Worm (Caenorhabditis elegans) whole organism, L4 larva: ENCODE results near the gene gcp-2.1.

ENCODE experiments used
- T20F7.1 ChIP-seq: fragments of 200-800 bp; sonication (Bioruptor generic); optimal IDR thresholded peaks from 2 replicates; lab custom pipeline; 2018; ENCODE audit warnings: mild to moderate bottlenecking, missing genetic modification characterization, missing compliant biosample characterization
- Y75B8A.6 ChIP-seq: fragments of 200-800 bp; sonication (Bioruptor generic); IDR thresholded peaks from 2 replicates; pipeline ENCODE4 v1.3.6; 2022; ENCODE audit warnings: missing genetic modification reagents, missing genetic modification characterization, missing compliant biosample characterization
- arid-1 ChIP-seq: fragments of 200-800 bp; sonication (Bioruptor generic); conservative IDR thresholded peaks from 2 replicates; pipeline ENCODE4 v1.3.6; 2022; ENCODE audit warnings: missing genetic modification reagents, missing genetic modification characterization, missing compliant biosample characterization
- ceh-28 ChIP-seq: fragments of 150-350 bp; optimal IDR thresholded peaks from 2 replicates; lab custom pipeline; 2014; ENCODE audit warnings: missing biosample characterization, missing genetic modification reagents, missing genetic modification characterization
- ceh-32 ChIP-seq: sonication (generic microtip); optimal IDR thresholded peaks from 2 replicates; lab custom pipeline; 2016; ENCODE audit warnings: mild to moderate bottlenecking, missing genetic modification characterization, missing compliant biosample characterization; ENCODE audit not compliant: poor library complexity
- ceh-44 ChIP-seq: fragments of 200-800 bp; sonication (Bioruptor generic); IDR thresholded peaks from 2 replicates; pipeline ENCODE4 v1.3.6; 2022; ENCODE audit warnings: missing genetic modification reagents, missing genetic modification characterization, missing compliant biosample characterization
- cey-2 ChIP-seq: sonication (generic microtip); optimal IDR thresholded peaks from 3 replicates; lab custom pipeline; 2017; ENCODE audit warnings: missing genetic modification characterization, mild to moderate bottlenecking, missing compliant biosample characterization, antibody characterized with exemption, borderline replicate concordance; ENCODE audit not compliant: insufficient read depth
- ctbp-1 ChIP-seq: fragments of 200-800 bp; sonication (Bioruptor generic); IDR thresholded peaks from 2 replicates; pipeline ENCODE4 v1.3.6; 2022; ENCODE audit warnings: missing genetic modification reagents, missing genetic modification characterization, missing compliant biosample characterization
- dmd-9 ChIP-seq: fragments of 200-800 bp; sonication (Bioruptor generic); IDR thresholded peaks from 2 replicates; pipeline ENCODE4 v1.3.6; 2022; ENCODE audit warnings: missing genetic modification reagents, missing genetic modification characterization, missing compliant biosample characterization
- dpl-1 ChIP-seq: fragments of 150-350 bp; optimal IDR thresholded peaks from 2 replicates; lab custom pipeline; 2014; ENCODE audit warnings: missing biosample characterization, missing genetic modification reagents, missing genetic modification characterization
- hif-1 ChIP-seq, 2 experiments: sonication (generic microtip); optimal IDR thresholded peaks; 2 replicates each; lab custom pipeline; 2016 to 2017; ENCODE audit warnings: missing compliant biosample characterization in 2 of 2, missing genetic modification characterization in 2 of 2, missing genetic modification reagents in 2 of 2, missing genotype in 2 of 2, mild to moderate bottlenecking in 1 of 2
- hlh-11 ChIP-seq: fragments of 200-800 bp; sonication (Bioruptor generic); optimal IDR thresholded peaks from 2 replicates; lab custom pipeline; 2018; ENCODE audit warnings: mild to moderate bottlenecking, missing genetic modification characterization, missing compliant biosample characterization
- hlh-30 ChIP-seq: sonication (generic microtip); optimal IDR thresholded peaks from 2 replicates; lab custom pipeline; 2017; ENCODE audit warnings: antibody characterized with exemption, mild to moderate bottlenecking, missing genetic modification characterization, missing compliant biosample characterization; ENCODE audit not compliant: insufficient read depth
- jun-1 ChIP-seq: fragments of 150-350 bp; optimal IDR thresholded peaks from 2 replicates; lab custom pipeline; 2014; ENCODE audit warnings: missing biosample characterization, missing genetic modification reagents, missing genetic modification characterization
- lin-1 ChIP-seq: fragments of 200-800 bp; sonication (Bioruptor generic); IDR thresholded peaks from 2 replicates; pipeline ENCODE4 v1.3.6; 2022; ENCODE audit warnings: missing genetic modification reagents, missing genetic modification characterization, missing compliant biosample characterization
- lin-38 ChIP-seq: fragments of 200-800 bp; sonication (Bioruptor generic); IDR thresholded peaks from 2 replicates; pipeline ENCODE4 v1.3.6; 2022; ENCODE audit warnings: missing genetic modification reagents, missing genetic modification characterization, missing compliant biosample characterization
- lir-3 ChIP-seq: sonication (generic microtip); optimal IDR thresholded peaks from 2 replicates; lab custom pipeline; 2016; ENCODE audit warnings: mild to moderate bottlenecking, missing genetic modification characterization, missing compliant biosample characterization
- lsy-2 ChIP-seq, 2 experiments: fragments of 150-350 bp in 1 of 2; sonication (generic microtip) in 1 of 2; optimal IDR thresholded peaks; 2 replicates each; lab custom pipeline; 2014 to 2017; ENCODE audit warnings: missing biosample characterization in 2 of 2, missing genetic modification characterization in 2 of 2
- mdl-1 ChIP-seq, 2 experiments: fragments of 150-350 bp in 1 of 2; sonication (generic microtip) in 1 of 2; optimal IDR thresholded peaks; 2 replicates each; lab custom pipeline; 2014 to 2017; ENCODE audit warnings: missing biosample characterization in 2 of 2, missing genetic modification characterization in 2 of 2
- mdt-29 ChIP-seq: fragments of 200-800 bp; sonication (Bioruptor generic); IDR thresholded peaks from 2 replicates; pipeline ENCODE4 v1.3.6; 2022; ENCODE audit warnings: missing genetic modification reagents, missing genetic modification characterization, missing compliant biosample characterization
- nhr-25 ChIP-seq: sonication (generic microtip); optimal IDR thresholded peaks from 2 replicates; lab custom pipeline; 2017; ENCODE audit warnings: missing genetic modification characterization, mild to moderate bottlenecking, missing compliant biosample characterization, antibody characterized with exemption, moderate library complexity, borderline replicate concordance; ENCODE audit not compliant: insufficient read depth
- nhr-42 ChIP-seq: fragments of 200-800 bp; sonication (Bioruptor generic); IDR thresholded peaks from 2 replicates; pipeline ENCODE4 v1.3.6; 2022; ENCODE audit warnings: missing genetic modification characterization, missing compliant biosample characterization
- nhr-6 ChIP-seq: fragments of 150-350 bp; optimal IDR thresholded peaks from 2 replicates; lab custom pipeline; 2014; ENCODE audit warnings: missing biosample characterization, missing genetic modification characterization
- nhr-77 ChIP-seq: fragments of 150-350 bp; optimal IDR thresholded peaks from 2 replicates; lab custom pipeline; 2014; ENCODE audit warnings: missing biosample characterization, missing genetic modification characterization
- pha-4 ChIP-seq, 2 experiments: fragments of 150-350 bp in 1 of 2; fragments of 200-800 bp in 1 of 2; sonication (Bioruptor generic) in 1 of 2; IDR thresholded peaks in 1 of 2; optimal IDR thresholded peaks in 1 of 2; 2 replicates each; pipeline versions ENCODE4 v1.3.6 to Lab custom; 2014 to 2022; ENCODE audit warnings: missing genetic modification characterization in 2 of 2, missing genetic modification reagents in 2 of 2, missing biosample characterization in 1 of 2, missing compliant biosample characterization in 1 of 2
- set-16 ChIP-seq: fragments of 200-800 bp; sonication (Bioruptor generic); IDR thresholded peaks from 2 replicates; pipeline ENCODE4 v1.3.6; 2022; ENCODE audit warnings: missing genetic modification reagents, missing genetic modification characterization, missing compliant biosample characterization
- spr-3 ChIP-seq: fragments of 200-800 bp; sonication (Bioruptor generic); optimal IDR thresholded peaks from 2 replicates; lab custom pipeline; 2018; ENCODE audit warnings: mild to moderate bottlenecking, missing genetic modification characterization, missing compliant biosample characterization
- tag-97 ChIP-seq: fragments of 200-800 bp; sonication (Bioruptor generic); IDR thresholded peaks from 2 replicates; pipeline ENCODE4 v1.3.6; 2022; ENCODE audit warnings: missing genetic modification characterization, missing compliant biosample characterization
- zag-1 ChIP-seq: fragments of 150-350 bp; optimal IDR thresholded peaks from 2 replicates; lab custom pipeline; 2014; ENCODE audit warnings: missing biosample characterization, missing genetic modification characterization
- zip-11 ChIP-seq: fragments of 200-800 bp; sonication (Bioruptor generic); IDR thresholded peaks from 2 replicates; pipeline ENCODE4 v1.3.6; 2022; ENCODE audit warnings: missing genetic modification characterization, missing compliant biosample characterization

Gene gcp-2.1

ce11 chrX:353134-353669 lies 51.6 kb downstream of the gcp-2.1 start, which contains the start of gene sor-3 (continued):
- 0 out of 2 replicates have a peak, but pooled peaks have one; percentile 9 for TF ChIP-seq mdt-29
- TF ChIP-seq arid-1, result peak; percentile 91
- peak in 1 of 2 experiments; percentile 74 for TF ChIP-seq hif-1 (tag; optimal IDR thresholded peaks at IDR 0.05; lab: Kevin White, UChicago)
- TF ChIP-seq zip-11, result peak; percentile 74; the same call in 1 of the 2 replicates
- TF ChIP-seq Y75B8A.6 (GFP tag; lab: Robert Waterston, UW), result peak; percentile 70
- no peak for TF ChIP-seq cey-2
- peak; percentile 90 for TF ChIP-seq lin-1
- peak; percentile 43 to 87 for TF ChIP-seq lsy-2 (tag; optimal IDR thresholded peaks at IDR 0.05; lab: Kevin White, UChicago)
- TF ChIP-seq lir-3, result peak; percentile 86
- peak in 1 of 2 experiments; percentile 73 for TF ChIP-seq mdl-1 (tag; optimal IDR thresholded peaks at IDR 0.05; lab: Kevin White, UChicago)
- peak; percentile 90 for TF ChIP-seq nhr-42
- peak; percentile 82 for TF ChIP-seq nhr-6 (tag; lab: Kevin White, UChicago)
- peak; percentile 82 for TF ChIP-seq nhr-77 (tag; lab: Kevin White, UChicago)
- TF ChIP-seq tag-97 (GFP tag; lab: Robert Waterston, UW), result no peak
- peak; percentile 81; the same call in 1 of the 2 replicates for TF ChIP-seq lin-38
- peak; percentile 80 for TF ChIP-seq ceh-44
- TF ChIP-seq set-16 (GFP tag; lab: Robert Waterston, UW), result no peak
- no peak for TF ChIP-seq hlh-11 (tag; lab: Kevin White, UChicago)
- TF ChIP-seq nhr-25 (tag; lab: Kevin White, UChicago), result peak; percentile 66
- no peak for TF ChIP-seq zag-1
- peak; percentile 83 for TF ChIP-seq ctbp-1 (GFP tag; lab: Robert Waterston, UW)
- peak; percentile 42 for TF ChIP-seq jun-1 (tag; lab: Kevin White, UChicago)
- TF ChIP-seq spr-3 (GFP tag; lab: Kevin White, UChicago), result peak; percentile 31
- peak; percentile 89 for TF ChIP-seq T20F7.1 (GFP tag; lab: Kevin White, UChicago)
- peak; percentile 79; the same call in 1 of the 2 replicates for TF ChIP-seq dmd-9 (GFP tag; lab: Robert Waterston, UW)
- TF ChIP-seq ceh-32 (tag; lab: Kevin White, UChicago), result peak; percentile 62
- peak; percentile 95 for TF ChIP-seq pha-4 (GFP tag; IDR thresholded peaks at IDR 0.05; lab: Robert Waterston, UW)
- TF ChIP-seq pha-4 (tag; optimal IDR thresholded peaks at IDR 0.05; lab: Kevin White, UChicago), result no peak
- peak; percentile 65 for TF ChIP-seq hlh-30 (tag; lab: Kevin White, UChicago)

DNA sequence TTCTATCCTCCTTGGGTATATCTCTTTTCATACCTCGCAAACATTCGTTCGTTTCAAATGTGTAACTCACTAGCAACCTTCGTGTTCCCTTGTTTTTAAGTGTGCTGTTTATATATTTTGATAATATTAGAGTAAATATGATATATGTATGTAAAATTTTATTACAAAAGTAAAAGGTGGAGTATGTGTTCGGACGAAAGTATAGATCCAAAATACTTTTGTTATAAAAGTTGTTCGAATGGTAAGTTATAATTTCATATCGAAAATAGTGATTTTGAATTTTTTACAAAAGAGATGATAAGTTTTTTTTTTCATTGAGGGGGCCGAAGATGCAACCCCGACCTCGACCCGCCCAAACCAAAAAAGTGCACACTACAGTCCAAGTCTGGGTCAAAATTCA lies 56.2 kb downstream of the gcp-2.1 start, which contains the start of gene C04E7.1:
C04E7.1 (plus strand) TSS at position 301 of the 400 bp plus-strand sequence.
- TF ChIP-seq ceh-32 (tag; lab: Kevin White, UChicago), result no peak
- no peak for TF ChIP-seq ceh-44
- no peak for TF ChIP-seq ceh-28 (tag; lab: Kevin White, UChicago)
- TF ChIP-seq dpl-1 (GFP tag; lab: Kevin White, UChicago), result no peak
- TF ChIP-seq spr-3 (GFP tag; lab: Kevin White, UChicago), result no peak
